Worm (Caenorhabditis elegans) whole organism, mixed stage, embryonic: ENCODE measurements around the gene ceh-53.

ENCODE experiments used
- elt-3 ChIP-seq: fragments of 150-350 bp; optimal IDR thresholded peaks from 2 replicates; lab custom pipeline; 2014; ENCODE audit warnings: missing biosample characterization, missing genetic modification characterization
- mep-1 ChIP-seq: fragments of 150-350 bp; optimal IDR thresholded peaks from 2 replicates; lab custom pipeline; 2017; ENCODE audit warnings: missing biosample characterization, missing genetic modification reagents, missing genetic modification characterization, inconsistent platforms
- nhr-12 ChIP-seq: fragments of 150-350 bp; optimal IDR thresholded peaks from 2 replicates; lab custom pipeline; 2014; ENCODE audit warnings: missing biosample characterization, missing genetic modification characterization
- nhr-2 ChIP-seq: fragments of 150-350 bp; optimal IDR thresholded peaks from 2 replicates; lab custom pipeline; 2014; ENCODE audit warnings: missing biosample characterization, missing genetic modification characterization
- nhr-28 ChIP-seq: fragments of 150-350 bp; optimal IDR thresholded peaks from 2 replicates; lab custom pipeline; 2014; ENCODE audit warnings: missing biosample characterization, missing genetic modification characterization
- unc-62 ChIP-seq: fragments of 150-350 bp; optimal IDR thresholded peaks from 2 replicates; lab custom pipeline; 2014; ENCODE audit warnings: missing biosample characterization, missing genetic modification reagents, missing genetic modification characterization
- ztf-11 ChIP-seq: fragments of 150-350 bp; optimal IDR thresholded peaks from 2 replicates; lab custom pipeline; 2014; ENCODE audit warnings: missing biosample characterization, missing genetic modification characterization

ce11 chrIV:3516586-3516985 is 18.6 kb downstream of the ceh-53 start, which contains the start of gene unc-33:
- TF ChIP-seq elt-3 (tag; lab: Kevin White, UChicago): no peak
- TF ChIP-seq nhr-28 (tag; lab: Kevin White, UChicago): no peak
- no peak for TF ChIP-seq nhr-12 (tag; lab: Kevin White, UChicago)
- TF ChIP-seq ztf-11: no peak
- TF ChIP-seq nhr-2: no peak
- no peak for TF ChIP-seq mep-1
- no peak for TF ChIP-seq unc-62 (GFP tag; lab: Kevin White, UChicago)
